Fruit fly (Drosophila melanogaster) whole organism: ENCODE measurements around the gene Srrm1.

Experiments
- CG8478 ChIP-seq: fragments of >200 bp; optimal IDR thresholded peaks from 2 replicates; lab custom pipeline; 2018; ENCODE audit warnings: inconsistent platforms
- Dll ChIP-seq: fragments of >200 bp; optimal IDR thresholded peaks from 2 replicates; lab custom pipeline; 2017
- pan ChIP-seq: fragments of >200 bp; optimal IDR thresholded peaks from 2 replicates; lab custom pipeline; 2017
- psq ChIP-seq: fragments of >200 bp; optimal IDR thresholded peaks from 2 replicates; lab custom pipeline; 2017
- usp ChIP-seq: fragments of >200 bp; optimal IDR thresholded peaks from 2 replicates; lab custom pipeline; 2017; ENCODE audit warnings: missing biosample characterization, missing genetic modification characterization, mixed read lengths

DNA sequence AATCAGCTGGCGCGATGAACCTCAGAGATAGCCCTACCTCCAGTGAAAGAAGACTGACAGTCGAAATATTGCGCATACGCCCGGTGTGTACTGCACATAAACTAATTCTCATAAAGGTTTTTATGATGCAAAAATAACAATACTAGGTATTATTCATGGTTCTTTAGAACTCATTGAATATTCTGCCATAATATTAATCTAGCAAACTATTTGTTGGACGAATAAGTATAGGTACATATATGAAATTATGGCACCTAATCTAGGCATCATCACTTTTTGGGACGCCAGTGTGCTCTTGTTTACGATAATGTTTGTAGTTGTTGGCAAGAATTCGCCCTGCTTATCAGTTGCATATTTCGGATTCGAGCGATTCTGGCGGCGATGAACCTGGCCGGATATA is 14.9 kb upstream of the Srrm1 start:
- TF ChIP-seq Dll (lab: Kevin White, UChicago) (no peak), psq (lab: Kevin White, UChicago) (no peak), pan (lab: Kevin White, UChicago) (no peak), CG8478 (lab: Kevin White, UChicago) (no peak), usp (GFP tag; lab: Kevin White, UChicago) (no peak)
